Fruit fly (Drosophila melanogaster): Measurements from ENCODE around the gene CG18094.
A peak's percentile ranks its signal among the peaks of the same experiment; 100 is the strongest.

The CG18094 gene

dm6 chr2L:19533247-19533646 lies 43.2 kb downstream of the CG18094 start, which contains the start of gene CG33116 (continued):
- TF ChIP-seq ro (GFP tag; IDR thresholded peaks at IDR 0.05) (peak; percentile 40; the same call in 1 of the 2 replicates), vfl (GFP tag; optimal IDR thresholded peaks at IDR 0.05) (peak; percentile 87), tap (tag; optimal IDR thresholded peaks at IDR 0.05) (peak; percentile 74), ind (GFP tag; optimal IDR thresholded peaks at IDR 0.05) (peak; percentile 85), CG2875 (GFP tag; optimal IDR thresholded peaks at IDR 0.05) (peak; percentile 70), CG4707 (GFP tag; optimal IDR thresholded peaks at IDR 0.05) (peak; percentile 52), Sry-β (GFP tag; optimal IDR thresholded peaks at IDR 0.05) (peak; percentile 49), B-H1 (GFP tag; IDR thresholded peaks at IDR 0.05) (peak; percentile 44; the same call in 1 of the 3 replicates), CG17829 (tag; optimal IDR thresholded peaks at IDR 0.05) (peak; percentile 86), Trl (optimal IDR thresholded peaks at IDR 0.05) (no peak), Trl (GFP tag; optimal IDR thresholded peaks at IDR 0.05) (peak; percentile 88), pb (GFP tag; optimal IDR thresholded peaks at IDR 0.05) (peak; percentile 75), CG12391 (tag; optimal IDR thresholded peaks at IDR 0.05) (peak; percentile 85), nom (GFP tag; optimal IDR thresholded peaks at IDR 0.05) (peak; percentile 70), CG10654 (GFP tag; optimal IDR thresholded peaks at IDR 0.05) (peak; percentile 84), prd (optimal IDR thresholded peaks at IDR 0.05) (no peak), prd (GFP tag; IDR thresholded peaks at IDR 0.05) (peak; percentile 76), CG6813 (GFP tag; optimal IDR thresholded peaks at IDR 0.05) (peak; percentile 72), Hey (tag; optimal IDR thresholded peaks at IDR 0.05) (peak; percentile 60), bbx (GFP tag; IDR thresholded peaks at IDR 0.05; ENCODE audit: partially characterized antibody) (peak; percentile 58), CG7271 (tag; optimal IDR thresholded peaks at IDR 0.05) (peak; percentile 29), Gsc (GFP tag; IDR thresholded peaks at IDR 0.05) (no peak), Rfx (GFP tag; IDR thresholded peaks at IDR 0.05) (peak; percentile 92), gro (GFP tag; optimal IDR thresholded peaks at IDR 0.05) (peak; percentile 86), CG2116 (GFP tag; optimal IDR thresholded peaks at IDR 0.05) (peak; percentile 63), Hr78 (GFP tag; optimal IDR thresholded peaks at IDR 0.05) (peak in 1 of 2 experiments; percentile 17), row (GFP tag; IDR thresholded peaks at IDR 0.05) (peak; percentile 79), bcd (GFP tag; optimal IDR thresholded peaks at IDR 0.05) (peak; percentile 85), CG9932 (GFP tag; IDR thresholded peaks at IDR 0.05) (peak; percentile 85), aop (GFP tag; IDR thresholded peaks at IDR 0.05) (no peak), sob (GFP tag; IDR thresholded peaks at IDR 0.05) (peak; percentile 89), abd-A (tag; optimal IDR thresholded peaks at IDR 0.05) (no peak), Ada2b (GFP tag; IDR thresholded peaks at IDR 0.05) (peak; percentile 59; the same call in 1 of the 2 replicates), Sox100B (GFP tag; optimal IDR thresholded peaks at IDR 0.05) (peak; percentile 72), CG3838 (GFP tag; optimal IDR thresholded peaks at IDR 0.05) (peak; percentile 29), HLH3B (GFP tag; IDR thresholded peaks at IDR 0.05) (peak; percentile 76), CG7963 (GFP tag; IDR thresholded peaks at IDR 0.05; ENCODE audit: partially characterized antibody) (no peak), fd102C (GFP tag; optimal IDR thresholded peaks at IDR 0.05) (no peak), Dref (GFP tag; IDR thresholded peaks at IDR 0.05) (peak; percentile 35; the same call in 1 of the 2 replicates), CG17568 (GFP tag; optimal IDR thresholded peaks at IDR 0.05) (peak; percentile 72), CG4360 (GFP tag; IDR thresholded peaks at IDR 0.05) (0 out of 2 replicates have a peak, but pooled peaks have one; percentile 38), D (optimal IDR thresholded peaks at IDR 0.05) (no peak), D (GFP tag; optimal IDR thresholded peaks at IDR 0.05) (peak; percentile 63), Eip74EF (GFP tag; optimal IDR thresholded peaks at IDR 0.05) (peak in 1 of 2 experiments; percentile 53), fd3F (GFP tag; optimal IDR thresholded peaks at IDR 0.05) (peak; percentile 10), C15 (GFP tag; IDR thresholded peaks at IDR 0.05) (0 out of 3 replicates have a peak, but pooled peaks have one; percentile 22), crol (GFP tag; IDR thresholded peaks at IDR 0.05) (no peak), CG18011 (GFP tag; optimal IDR thresholded peaks at IDR 0.05) (peak; percentile 58), Scr (GFP tag; IDR thresholded peaks at IDR 0.05; ENCODE audit: partially characterized antibody) (peak; percentile 27; the same call in 1 of the 2 replicates), CG8089 (GFP tag; optimal IDR thresholded peaks at IDR 0.05) (peak; percentile 68), vvl (GFP tag; IDR thresholded peaks at IDR 0.05) (peak; percentile 87)
